Worm (Caenorhabditis elegans): ENCODE measurements around the gene vps-18.
A peak's percentile ranks its signal among the peaks of the same experiment; 100 is the strongest.

vps-18 gene

ce11 chrII:4424807-4425206 lies 36.1 kb upstream of the vps-18 start, which contains the start of the genes dcaf-13 and toe-1 (continued):
- no peak for TF ChIP-seq grh-1 (GFP tag; IDR thresholded peaks at IDR 0.05)
- TF ChIP-seq fkh-10 (GFP tag; optimal IDR thresholded peaks at IDR 0.05): no peak
- no peak for TF ChIP-seq unc-130 (tag; optimal IDR thresholded peaks at IDR 0.05)
- TF ChIP-seq ceh-88 (GFP tag; IDR thresholded peaks at IDR 0.05): no peak
- TF ChIP-seq nhr-47 (tag; optimal IDR thresholded peaks at IDR 0.05): peak; percentile 17
- TF ChIP-seq nhr-90 (tag; optimal IDR thresholded peaks at IDR 0.05; ENCODE audit: poor library complexity): no peak
- TF ChIP-seq unc-62 (GFP tag; optimal IDR thresholded peaks at IDR 0.05): no peak
- TF ChIP-seq swsn-7 (tag; optimal IDR thresholded peaks at IDR 0.05): peak; percentile 8
- peak in 2 of 3 experiments; percentile 7 to 17 for TF ChIP-seq ceh-82 (tag; optimal IDR thresholded peaks at IDR 0.05)
- no peak for TF ChIP-seq nhr-20 (tag; optimal IDR thresholded peaks at IDR 0.05)
- TF ChIP-seq unc-30 (tag; optimal IDR thresholded peaks at IDR 0.05): no peak
- TF ChIP-seq fkh-4 (tag; optimal IDR thresholded peaks at IDR 0.05; ENCODE audit: borderline replicate concordance): no peak
- no peak for TF ChIP-seq unc-98 (GFP tag; IDR thresholded peaks at IDR 0.05)
- no peak for TF ChIP-seq rnt-1 (tag; optimal IDR thresholded peaks at IDR 0.05)
- TF ChIP-seq elt-3 (tag; optimal IDR thresholded peaks at IDR 0.05): peak in 1 of 6 experiments; percentile 39
- TF ChIP-seq ces-1 (GFP tag; optimal IDR thresholded peaks at IDR 0.05): no peak
- no peak for TF ChIP-seq ztf-4 (tag; optimal IDR thresholded peaks at IDR 0.05)
- TF ChIP-seq pag-3 (tag; optimal IDR thresholded peaks at IDR 0.05; ENCODE audit: borderline replicate concordance, insufficient read depth): no peak
- TF ChIP-seq isw-1 (GFP tag; IDR thresholded peaks at IDR 0.05): no peak
- TF ChIP-seq lin-35 (GFP tag; optimal IDR thresholded peaks at IDR 0.05): peak in 1 of 2 experiments; percentile 37
- no peak for TF ChIP-seq nhr-12 (tag; optimal IDR thresholded peaks at IDR 0.05)
- no peak for TF ChIP-seq xbp-1 (tag; optimal IDR thresholded peaks at IDR 0.05)
- TF ChIP-seq jun-1 (tag; optimal IDR thresholded peaks at IDR 0.05): no peak
- no peak for TF ChIP-seq tbx-2 (tag; optimal IDR thresholded peaks at IDR 0.05)
- peak; percentile 25 for TF ChIP-seq snu-23 (GFP tag; optimal IDR thresholded peaks at IDR 0.05)
- TF ChIP-seq C16A3.4 (tag; optimal IDR thresholded peaks at IDR 0.05): peak; percentile 6

ce11 chrII:4428121-4428520 lies 32.8 kb upstream of the vps-18 start:
- no peak for TF ChIP-seq unc-30 (tag; optimal IDR thresholded peaks at IDR 0.05)
- no peak for TF ChIP-seq tlp-1 (tag; optimal IDR thresholded peaks at IDR 0.05)
- no peak for TF ChIP-seq unc-98 (GFP tag; IDR thresholded peaks at IDR 0.05)
- no peak for TF ChIP-seq ztf-11 (tag; optimal IDR thresholded peaks at IDR 0.05)
- TF ChIP-seq ceh-88 (GFP tag; IDR thresholded peaks at IDR 0.05): no peak
- TF ChIP-seq blmp-1 (tag; optimal IDR thresholded peaks at IDR 0.05): no peak
- no peak for TF ChIP-seq elt-2 (tag; optimal IDR thresholded peaks at IDR 0.05)
- TF ChIP-seq lin-14 (GFP tag; optimal IDR thresholded peaks at IDR 0.05): no peak
- no peak for TF ChIP-seq unc-62 (GFP tag; optimal IDR thresholded peaks at IDR 0.05)
- TF ChIP-seq nhr-47 (tag; optimal IDR thresholded peaks at IDR 0.05): no peak
- TF ChIP-seq nhr-12 (tag; optimal IDR thresholded peaks at IDR 0.05): no peak
- no peak for TF ChIP-seq nhr-19 (GFP tag; conservative IDR thresholded peaks at IDR 0.05)
- no peak for TF ChIP-seq mdl-1 (tag; optimal IDR thresholded peaks at IDR 0.05)

- TF ChIP-seq lin-35 (GFP tag; optimal IDR thresholded peaks at IDR 0.05) (peak in 1 of 2 experiments; percentile 13), elt-2 (tag; optimal IDR thresholded peaks at IDR 0.05) (peak; percentile 6), elt-3 (tag; optimal IDR thresholded peaks at IDR 0.05) (peak in 1 of 6 experiments; percentile 45), unc-86 (tag; optimal IDR thresholded peaks at IDR 0.05) (no peak), xbp-1 (tag; optimal IDR thresholded peaks at IDR 0.05) (no peak), jun-1 (tag; optimal IDR thresholded peaks at IDR 0.05) (no peak), unc-62 (GFP tag; optimal IDR thresholded peaks at IDR 0.05) (no peak)
These were observed 27.8 kb upstream of the vps-18 start, which contains the start of gene nhr-109 for ce11 chrII:4433146-4433545. Gene nhr-109 (plus strand): TSS chrII:4433367.

ce11 chrII:4434278-4434677 lies 26.7 kb upstream of the vps-18 start:
- TF ChIP-seq ceh-63 (GFP tag; optimal IDR thresholded peaks at IDR 0.05) (no peak), nhr-11 (tag; optimal IDR thresholded peaks at IDR 0.05) (no peak), nhr-71 (tag; optimal IDR thresholded peaks at IDR 0.05) (no peak), nhr-20 (tag; optimal IDR thresholded peaks at IDR 0.05) (no peak)
